Fruit fly (Drosophila melanogaster) whole organism, embryonic: ENCODE measurements around the gene CG15027.

Experiments used
- Atf3 ChIP-seq: fragments of 200-800 bp; sonication (Bioruptor generic); optimal IDR thresholded peaks from 3 replicates; lab custom pipeline; 2016; ENCODE audit warnings: missing biosample characterization, missing genetic modification characterization
- B-H1 ChIP-seq: fragments of 200-800 bp; sonication (Bioruptor generic); IDR thresholded peaks from 3 replicates; pipeline ENCODE4 v1.3.6; 2022; ENCODE audit warnings: missing biosample characterization, missing genetic modification characterization
- BEAF-32 ChIP-seq: fragments of 200-800 bp; sonication (Bioruptor generic); optimal IDR thresholded peaks from 3 replicates; lab custom pipeline; 2017; ENCODE audit warnings: missing biosample characterization, missing genetic modification characterization, mild to moderate bottlenecking, moderate library complexity, missing genetic modification reagents
- C15 ChIP-seq: fragments of 200-800 bp; sonication (Bioruptor generic); IDR thresholded peaks from 3 replicates; pipeline ENCODE4 v1.3.6; 2022; ENCODE audit warnings: missing biosample characterization, missing genetic modification characterization
- CG10959 ChIP-seq: fragments of 200-800 bp; sonication (Bioruptor generic); IDR thresholded peaks from 2 replicates; pipeline ENCODE4 v1.3.6; 2022; ENCODE audit warnings: missing biosample characterization, missing genetic modification characterization
- CG13424 ChIP-seq: fragments of 200-800 bp; sonication (Bioruptor generic); optimal IDR thresholded peaks from 2 replicates; lab custom pipeline; 2019; ENCODE audit warnings: missing biosample characterization, mild to moderate bottlenecking, missing genetic modification characterization, moderate library complexity
- CG13894 ChIP-seq: fragments of 200-800 bp; sonication (Bioruptor generic); optimal IDR thresholded peaks from 3 replicates; lab custom pipeline; 2018; ENCODE audit warnings: missing biosample characterization, mild to moderate bottlenecking, missing genetic modification characterization, moderate library complexity
- CG15696 ChIP-seq: fragments of 200-800 bp; sonication (Bioruptor generic); optimal IDR thresholded peaks from 2 replicates; lab custom pipeline; 2019; ENCODE audit warnings: missing biosample characterization, mild to moderate bottlenecking, missing genetic modification characterization, moderate library complexity
- CG1603 ChIP-seq: fragments of 200-800 bp; sonication (Bioruptor generic); optimal IDR thresholded peaks from 2 replicates; lab custom pipeline; 2019; ENCODE audit warnings: missing biosample characterization, mild to moderate bottlenecking, missing genetic modification characterization, moderate library complexity
- CG18619 ChIP-seq: fragments of 200-800 bp; sonication (Bioruptor generic); optimal IDR thresholded peaks from 3 replicates; lab custom pipeline; 2017; ENCODE audit warnings: missing biosample characterization, mild to moderate bottlenecking, missing genetic modification characterization
- CG2120 ChIP-seq: fragments of 200-800 bp; sonication (Bioruptor generic); optimal IDR thresholded peaks from 3 replicates; lab custom pipeline; 2016; ENCODE audit warnings: missing biosample characterization, missing genetic modification characterization
- CG2129 ChIP-seq: fragments of 200-800 bp; sonication (Bioruptor generic); IDR thresholded peaks from 2 replicates; pipeline ENCODE4 v1.3.6; 2022; ENCODE audit warnings: missing biosample characterization, missing genetic modification characterization; ENCODE audit not compliant: partially characterized antibody
- CG5180 ChIP-seq: fragments of 200-800 bp; sonication (Bioruptor generic); optimal IDR thresholded peaks from 3 replicates; lab custom pipeline; 2017; ENCODE audit warnings: missing biosample characterization, missing genetic modification characterization, mild to moderate bottlenecking, moderate library complexity, missing genetic modification reagents
- CG7556 ChIP-seq: fragments of 200-800 bp; sonication (Bioruptor generic); optimal IDR thresholded peaks from 2 replicates; lab custom pipeline; 2017; ENCODE audit warnings: missing biosample characterization, mild to moderate bottlenecking, missing genetic modification characterization
- CG7745 ChIP-seq: fragments of 200-800 bp; sonication (Bioruptor generic); optimal IDR thresholded peaks from 2 replicates; lab custom pipeline; 2018; ENCODE audit warnings: missing biosample characterization, mild to moderate bottlenecking, missing genetic modification characterization, moderate library complexity
- CG8290 ChIP-seq, 3 experiments: fragments of 200-800 bp; sonication (Bioruptor generic); optimal IDR thresholded peaks; 2 replicates each; lab custom pipeline; 2016 to 2019; ENCODE audit warnings: missing biosample characterization in 3 of 3, missing genetic modification characterization in 3 of 3, mild to moderate bottlenecking in 2 of 3, moderate library complexity in 1 of 3
- CG9609 ChIP-seq: fragments of 200-800 bp; sonication (Bioruptor generic); optimal IDR thresholded peaks from 3 replicates; lab custom pipeline; 2016; ENCODE audit warnings: missing biosample characterization, missing genetic modification characterization
- CG9817 ChIP-seq: fragments of 200-800 bp; sonication (Bioruptor generic); optimal IDR thresholded peaks from 2 replicates; lab custom pipeline; 2018; ENCODE audit warnings: missing biosample characterization, mild to moderate bottlenecking, missing genetic modification characterization, moderate library complexity
- CkIIα-i1 ChIP-seq: fragments of 200-800 bp; sonication (Bioruptor generic); IDR thresholded peaks from 2 replicates; pipeline ENCODE4 v1.3.6; 2022; ENCODE audit warnings: missing biosample characterization, missing genetic modification characterization
- Dad ChIP-seq: fragments of 200-800 bp; sonication (Bioruptor generic); optimal IDR thresholded peaks from 3 replicates; lab custom pipeline; 2016; ENCODE audit warnings: missing biosample characterization, missing genetic modification characterization
- Dip3 ChIP-seq: fragments of 200-800 bp; sonication (Bioruptor generic); optimal IDR thresholded peaks from 3 replicates; lab custom pipeline; 2016; ENCODE audit warnings: missing biosample characterization, missing genetic modification characterization
- Eip74EF ChIP-seq, 2 experiments: fragments of 200-800 bp in 1 of 2; fragments of >200 bp in 1 of 2; sonication (Bioruptor generic) in 1 of 2; optimal IDR thresholded peaks; 2 replicates each; lab custom pipeline; 2017 to 2019; ENCODE audit warnings: missing biosample characterization in 2 of 2, missing genetic modification characterization in 2 of 2, mild to moderate bottlenecking in 1 of 2, moderate library complexity in 1 of 2
- Ets65A ChIP-seq: fragments of 200-800 bp; sonication (Bioruptor generic); peaks from one replicate; lab custom pipeline; 2016; ENCODE audit warnings: missing biosample characterization, missing genetic modification characterization
- Meics ChIP-seq: fragments of 200-800 bp; sonication (Bioruptor generic); optimal IDR thresholded peaks from 2 replicates; lab custom pipeline; 2017; ENCODE audit warnings: missing biosample characterization, mild to moderate bottlenecking, missing genetic modification characterization
- NFAT ChIP-seq: fragments of 200-800 bp; sonication (Bioruptor generic); IDR thresholded peaks from 2 replicates; pipeline ENCODE4 v1.3.6; 2022; ENCODE audit warnings: missing biosample characterization, missing genetic modification characterization
- Pdp1 ChIP-seq, 2 experiments: fragments of 200-800 bp; sonication (Bioruptor generic); optimal IDR thresholded peaks; 3 replicates each; lab custom pipeline; 2016; ENCODE audit warnings: missing biosample characterization in 2 of 2, missing genetic modification characterization in 2 of 2, mild to moderate bottlenecking in 1 of 2, moderate library complexity in 1 of 2
- Sox102F ChIP-seq: fragments of 200-800 bp; sonication (Bioruptor generic); optimal IDR thresholded peaks from 2 replicates; lab custom pipeline; 2018; ENCODE audit warnings: missing biosample characterization, mild to moderate bottlenecking, missing genetic modification characterization, moderate library complexity
- Ssrp ChIP-seq: fragments of 200-800 bp; sonication (Bioruptor generic); optimal IDR thresholded peaks from 2 replicates; lab custom pipeline; 2018; ENCODE audit warnings: missing biosample characterization, mild to moderate bottlenecking, missing genetic modification characterization, moderate library complexity
- Xbp1 ChIP-seq: fragments of 200-800 bp; sonication (Bioruptor generic); optimal IDR thresholded peaks from 3 replicates; lab custom pipeline; 2016; ENCODE audit warnings: missing biosample characterization, mild to moderate bottlenecking, missing genetic modification characterization
- az2 ChIP-seq: fragments of 200-800 bp; sonication (Bioruptor generic); optimal IDR thresholded peaks from 3 replicates; lab custom pipeline; 2016; ENCODE audit warnings: missing biosample characterization, missing genetic modification characterization
- bab2 ChIP-seq: fragments of 200-800 bp; sonication (Bioruptor generic); optimal IDR thresholded peaks from 2 replicates; lab custom pipeline; 2016; ENCODE audit warnings: missing biosample characterization, missing genetic modification characterization
- cato ChIP-seq: fragments of 200-800 bp; sonication (Bioruptor generic); optimal IDR thresholded peaks from 2 replicates; lab custom pipeline; 2016; ENCODE audit warnings: missing biosample characterization, missing genetic modification characterization, borderline replicate concordance
- dm ChIP-seq: fragments of 200-800 bp; sonication (Bioruptor generic); optimal IDR thresholded peaks from 3 replicates; lab custom pipeline; 2016; ENCODE audit warnings: missing biosample characterization, missing genetic modification characterization
- dysf ChIP-seq: fragments of 200-800 bp; sonication (Bioruptor generic); IDR thresholded peaks from 3 replicates; pipeline ENCODE4 v1.3.6; 2022; ENCODE audit warnings: missing biosample characterization, missing genetic modification characterization
- esg ChIP-seq: fragments of 200-800 bp; sonication (Bioruptor generic); conservative IDR thresholded peaks from 2 replicates; pipeline ENCODE4 v1.3.6; 2022; ENCODE audit warnings: missing biosample characterization, missing genetic modification characterization
- eyg ChIP-seq: fragments of 200-800 bp; sonication (Bioruptor generic); optimal IDR thresholded peaks from 3 replicates; lab custom pipeline; 2016; ENCODE audit warnings: missing biosample characterization, missing genetic modification characterization
- fd64A ChIP-seq: fragments of 200-800 bp; sonication (Bioruptor generic); optimal IDR thresholded peaks from 3 replicates; lab custom pipeline; 2018; ENCODE audit warnings: missing biosample characterization, mild to moderate bottlenecking, missing genetic modification characterization
- kah ChIP-seq: fragments of 200-800 bp; sonication (Bioruptor generic); optimal IDR thresholded peaks from 2 replicates; lab custom pipeline; 2018; ENCODE audit warnings: missing biosample characterization, mild to moderate bottlenecking, missing genetic modification characterization
- nerfin-1 ChIP-seq: fragments of 200-800 bp; sonication (Bioruptor generic); optimal IDR thresholded peaks from 3 replicates; lab custom pipeline; 2019; ENCODE audit warnings: missing biosample characterization, mild to moderate bottlenecking, missing genetic modification characterization, moderate library complexity
- otp ChIP-seq: fragments of 200-800 bp; sonication (Bioruptor generic); IDR thresholded peaks from 3 replicates; pipeline ENCODE4, ENCODE4 v1.3.6; 2022; ENCODE audit warnings: missing biosample characterization, missing genetic modification characterization
- peb ChIP-seq: fragments of 200-800 bp; sonication (Bioruptor generic); IDR thresholded peaks from 2 replicates; pipeline ENCODE4 v1.3.6; 2022; ENCODE audit warnings: missing biosample characterization, missing genetic modification characterization
- pfk ChIP-seq: fragments of 200-800 bp; sonication (Bioruptor generic); optimal IDR thresholded peaks from 2 replicates; lab custom pipeline; 2018; ENCODE audit warnings: missing biosample characterization, mild to moderate bottlenecking, missing genetic modification characterization, moderate library complexity
- phol ChIP-seq: fragments of 200-800 bp; sonication (Bioruptor generic); optimal IDR thresholded peaks from 3 replicates; lab custom pipeline; 2018; ENCODE audit warnings: missing biosample characterization, mild to moderate bottlenecking, missing genetic modification characterization, moderate library complexity
- run ChIP-seq: fragments of 200-800 bp; sonication (Bioruptor generic); optimal IDR thresholded peaks from 3 replicates; lab custom pipeline; 2018; ENCODE audit warnings: missing biosample characterization, mild to moderate bottlenecking, missing genetic modification characterization
- sens ChIP-seq: fragments of 200-800 bp; sonication (Bioruptor generic); peaks from one replicate; lab custom pipeline; 2016; ENCODE audit warnings: missing biosample characterization, missing genetic modification characterization
- so ChIP-seq: fragments of 200-800 bp; sonication (Bioruptor generic); IDR thresholded peaks from 3 replicates; pipeline ENCODE4 v1.3.6; 2022; ENCODE audit warnings: missing biosample characterization, missing genetic modification characterization
- tgo ChIP-seq: fragments of 200-800 bp; sonication (Bioruptor generic); IDR thresholded peaks from 3 replicates; pipeline ENCODE4 v1.3.6; 2022; ENCODE audit warnings: missing biosample characterization, missing genetic modification characterization
- tin ChIP-seq: fragments of 200-800 bp; sonication (Bioruptor generic); optimal IDR thresholded peaks from 3 replicates; lab custom pipeline; 2016; ENCODE audit warnings: missing biosample characterization, missing genetic modification characterization
- zen ChIP-seq: fragments of 200-800 bp; sonication (Bioruptor generic); optimal IDR thresholded peaks from 3 replicates; lab custom pipeline; 2018; ENCODE audit warnings: missing biosample characterization, mild to moderate bottlenecking, missing genetic modification characterization, moderate library complexity

The CG15027 gene

dm6 chrX:15080780-15081402 is 4.7 kb downstream of the CG15027 start, which contains the start of gene CG33177 (continued):
- TF ChIP-seq CG10959 (GFP tag; lab: Robert Waterston, UW) = no peak
- no peak for TF ChIP-seq CG2129 (GFP tag; lab: Robert Waterston, UW)
- TF ChIP-seq Atf3 (GFP tag; lab: Kevin White, UChicago) = no peak
- TF ChIP-seq nerfin-1 (tag; lab: Kevin White, UChicago) = no peak
- no peak for TF ChIP-seq Dip3 (GFP tag; lab: Kevin White, UChicago)
- TF ChIP-seq CG7556 (GFP tag; lab: Kevin White, UChicago) = no peak
- no peak for TF ChIP-seq CkIIα-i1 (GFP tag; lab: Robert Waterston, UW)
- TF ChIP-seq tgo (GFP tag; lab: Robert Waterston, UW) = no peak
- peak; percentile 32 for TF ChIP-seq CG15696 (tag; lab: Kevin White, UChicago)
- peak; percentile 79 for TF ChIP-seq sens (GFP tag; lab: Kevin White, UChicago)
- TF ChIP-seq CG2120 = peak; percentile 27
- TF ChIP-seq otp (GFP tag; lab: Robert Waterston, UW) = no peak
- peak; percentile 21 for TF ChIP-seq CG13424 (tag; lab: Kevin White, UChicago)
- TF ChIP-seq run = peak; percentile 23
- TF ChIP-seq CG9609 (GFP tag; lab: Kevin White, UChicago) = no peak
- no peak for TF ChIP-seq Ssrp (tag; lab: Kevin White, UChicago)
- TF ChIP-seq B-H1 (GFP tag; lab: Robert Waterston, UW) = no peak
- no peak for TF ChIP-seq C15 (GFP tag; lab: Robert Waterston, UW)
- TF ChIP-seq eyg (GFP tag; lab: Kevin White, UChicago) = no peak
- TF ChIP-seq CG7745 (tag; lab: Kevin White, UChicago) = peak; percentile 11
- no peak for TF ChIP-seq cato (GFP tag; lab: Kevin White, UChicago)
- no peak for TF ChIP-seq Dad (GFP tag; lab: Kevin White, UChicago)
- TF ChIP-seq kah (GFP tag; lab: Kevin White, UChicago) = no peak
- TF ChIP-seq so = no peak
- peak; percentile 37 for TF ChIP-seq Ets65A (GFP tag; lab: Kevin White, UChicago)
- TF ChIP-seq CG13894 (tag; lab: Kevin White, UChicago) = no peak
- TF ChIP-seq fd64A (GFP tag; lab: Kevin White, UChicago) = no peak
- peak; percentile 9 for TF ChIP-seq Sox102F (GFP tag; lab: Kevin White, UChicago)
- peak; percentile 41 for TF ChIP-seq CG9817 (tag; lab: Kevin White, UChicago)
- TF ChIP-seq phol (tag; lab: Kevin White, UChicago) = peak; percentile 55
- peak; percentile 10 to 84 for TF ChIP-seq Pdp1 (GFP tag; optimal IDR thresholded peaks at IDR 0.05; lab: Kevin White, UChicago)
- TF ChIP-seq CG8290 (GFP tag; optimal IDR thresholded peaks at IDR 0.05; lab: Kevin White, UChicago) = peak; percentile 43
- TF ChIP-seq CG8290 (tag; optimal IDR thresholded peaks at IDR 0.05; lab: Kevin White, UChicago) = peak in 1 of 2 experiments; percentile 8
- no peak for TF ChIP-seq CG5180 (GFP tag; lab: Kevin White, UChicago)
- peak in 1 of 2 experiments; percentile 34 for TF ChIP-seq Eip74EF (GFP tag; optimal IDR thresholded peaks at IDR 0.05; lab: Kevin White, UChicago)
- no peak for TF ChIP-seq dm (GFP tag; lab: Kevin White, UChicago)
- TF ChIP-seq BEAF-32 (GFP tag; lab: Kevin White, UChicago) = peak; percentile 1
- no peak for TF ChIP-seq pfk (GFP tag; lab: Kevin White, UChicago)
- peak; percentile 9 for TF ChIP-seq az2 (GFP tag; lab: Kevin White, UChicago)
- no peak for TF ChIP-seq tin (GFP tag; lab: Kevin White, UChicago)
- no peak; the same call in 2 of the 3 replicates for TF ChIP-seq dysf (GFP tag; lab: Robert Waterston, UW)
- 0 out of 2 replicates have a peak, but pooled peaks have one; percentile 24 for TF ChIP-seq NFAT (GFP tag; lab: Robert Waterston, UW)
- TF ChIP-seq bab2 (GFP tag; lab: Kevin White, UChicago) = no peak
- TF ChIP-seq Xbp1 (GFP tag; lab: Kevin White, UChicago) = peak; percentile 28
- no peak for TF ChIP-seq esg (GFP tag; lab: Robert Waterston, UW)
- peak; percentile 79 for TF ChIP-seq zen
- peak; percentile 4 for TF ChIP-seq Meics (GFP tag; lab: Kevin White, UChicago)
- TF ChIP-seq peb (GFP tag; lab: Robert Waterston, UW) = no peak
- peak; percentile 37 for TF ChIP-seq CG1603
- TF ChIP-seq CG18619 (GFP tag; lab: Kevin White, UChicago) = peak; percentile 16
